Worm (Caenorhabditis elegans) whole organism, midembryonic: ENCODE data around the gene T22B2.5.

ENCODE experiments used
- T22C8.4 ChIP-seq: fragments of 200-800 bp; sonication (Bioruptor generic); IDR thresholded peaks from 2 replicates; pipeline ENCODE4 v1.3.6; 2022; ENCODE audit warnings: missing genetic modification characterization, missing compliant biosample characterization
- cog-1 ChIP-seq: sonication (generic microtip); optimal IDR thresholded peaks from 2 replicates; lab custom pipeline; 2016; ENCODE audit warnings: missing genetic modification characterization, missing compliant biosample characterization
- flt-1 ChIP-seq: fragments of 200-800 bp; sonication (Bioruptor generic); IDR thresholded peaks from 2 replicates; pipeline ENCODE4 v1.3.6; 2022; ENCODE audit warnings: missing genetic modification characterization, missing compliant biosample characterization
- klf-2 ChIP-seq: fragments of 200-800 bp; sonication (Bioruptor generic); conservative IDR thresholded peaks from 2 replicates; pipeline ENCODE4 v1.3.6; 2022; ENCODE audit warnings: missing genetic modification reagents, missing genetic modification characterization, missing compliant biosample characterization
- med-1 ChIP-seq: sonication (generic microtip); optimal IDR thresholded peaks from 2 replicates; lab custom pipeline; 2017; ENCODE audit warnings: missing genetic modification characterization, mild to moderate bottlenecking, missing compliant biosample characterization, antibody characterized with exemption, missing genetic modification reagents; ENCODE audit not compliant: insufficient read depth
- ref-1 ChIP-seq: fragments of 200-800 bp; sonication (Bioruptor generic); conservative IDR thresholded peaks from 2 replicates; pipeline ENCODE4 v1.3.6; 2022; ENCODE audit warnings: missing genetic modification reagents, missing genetic modification characterization, missing compliant biosample characterization
- tab-1 ChIP-seq: fragments of 200-800 bp; sonication (Bioruptor generic); IDR thresholded peaks from 2 replicates; pipeline ENCODE4 v1.3.6; 2022; ENCODE audit warnings: missing genetic modification characterization, missing compliant biosample characterization
- ztf-23 ChIP-seq: fragments of 200-800 bp; sonication (Bioruptor generic); IDR thresholded peaks from 2 replicates; pipeline ENCODE4 v1.3.6; 2022; ENCODE audit warnings: missing genetic modification reagents, missing genetic modification characterization, missing compliant biosample characterization
- ztf-29 ChIP-seq: fragments of 200-800 bp; sonication (Bioruptor generic); IDR thresholded peaks from 2 replicates; pipeline ENCODE4 v1.3.6; 2022; ENCODE audit warnings: missing genetic modification reagents, missing genetic modification characterization, missing compliant biosample characterization

T22B2.5 gene

DNA sequence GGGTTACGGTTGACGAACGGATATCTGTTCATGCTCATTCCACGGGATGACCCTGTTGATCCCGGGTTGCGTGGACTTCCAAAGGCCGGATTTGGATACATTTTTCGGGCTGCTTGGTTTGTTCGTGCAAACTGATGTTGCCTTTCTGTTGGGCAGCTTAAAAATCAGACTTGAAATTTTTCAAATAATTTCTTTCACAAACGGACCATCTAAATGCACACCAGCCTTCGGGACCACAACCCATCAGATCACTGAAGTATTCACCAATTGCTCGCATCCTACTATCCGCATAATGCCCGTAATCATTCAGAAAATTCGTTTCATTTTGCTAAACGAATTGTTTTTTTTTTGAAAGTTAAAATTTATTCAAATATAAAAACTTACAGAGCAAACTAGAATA, 15.6 kb downstream of the T22B2.5 start, which contains the start of gene F47F2.3:
TSS of gene F47F2.3 (minus strand) at position 101 of the 400 bp plus-strand sequence.
- no peak for TF ChIP-seq ref-1
- TF ChIP-seq flt-1 (GFP tag; lab: Robert Waterston, UW), result no peak
- no peak for TF ChIP-seq klf-2 (GFP tag; lab: Robert Waterston, UW)
- TF ChIP-seq T22C8.4 (GFP tag; lab: Robert Waterston, UW), result no peak
- TF ChIP-seq ztf-23, result no peak
- TF ChIP-seq ztf-29 (GFP tag; lab: Robert Waterston, UW), result no peak
- TF ChIP-seq tab-1 (GFP tag; lab: Robert Waterston, UW), result no peak
- no peak for TF ChIP-seq med-1 (GFP tag; lab: Kevin White, UChicago)
- TF ChIP-seq cog-1 (tag; lab: Kevin White, UChicago), result no peak

DNA sequence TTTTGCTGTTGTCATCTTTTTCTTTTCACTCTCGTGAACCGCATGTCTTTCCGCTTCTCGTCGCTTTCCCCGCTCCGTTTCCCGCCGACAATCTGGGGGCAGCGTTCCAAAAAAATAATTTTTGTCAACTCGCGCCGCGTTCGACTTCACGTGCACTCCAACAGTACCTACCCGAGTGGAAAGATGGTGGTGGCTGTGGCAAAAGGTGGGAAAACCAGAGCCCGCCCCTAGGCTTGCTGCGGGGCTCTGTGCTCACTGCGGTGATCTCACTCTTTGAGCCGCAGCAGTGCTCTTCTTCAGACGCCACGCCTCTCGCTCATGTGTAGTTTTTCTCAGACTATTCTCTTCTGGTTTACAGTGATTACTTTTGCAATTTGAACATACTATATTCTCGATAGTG, 23.6 kb downstream of the T22B2.5 start:
- TF ChIP-seq flt-1 (GFP tag; lab: Robert Waterston, UW) (no peak), ztf-23 (no peak), ztf-29 (GFP tag; lab: Robert Waterston, UW) (no peak), cog-1 (tag; lab: Kevin White, UChicago) (no peak), T22C8.4 (GFP tag; lab: Robert Waterston, UW) (no peak)

- TF ChIP-seq T22C8.4 (GFP tag; lab: Robert Waterston, UW), result no peak
- TF ChIP-seq tab-1 (GFP tag; lab: Robert Waterston, UW), result no peak
- no peak for TF ChIP-seq klf-2 (GFP tag; lab: Robert Waterston, UW)
- TF ChIP-seq flt-1 (GFP tag; lab: Robert Waterston, UW), result no peak
- no peak for TF ChIP-seq ztf-23
- TF ChIP-seq med-1 (GFP tag; lab: Kevin White, UChicago), result no peak
- TF ChIP-seq cog-1 (tag; lab: Kevin White, UChicago), result no peak
- TF ChIP-seq ztf-29 (GFP tag; lab: Robert Waterston, UW), result no peak
- TF ChIP-seq ref-1, result no peak
Measured at ce11 chrX:3878233-3878632, 32.9 kb downstream of the T22B2.5 start, which contains the start of gene F47F2.1. TSS of gene F47F2.1 (plus strand) at chrX:3878533.

DNA sequence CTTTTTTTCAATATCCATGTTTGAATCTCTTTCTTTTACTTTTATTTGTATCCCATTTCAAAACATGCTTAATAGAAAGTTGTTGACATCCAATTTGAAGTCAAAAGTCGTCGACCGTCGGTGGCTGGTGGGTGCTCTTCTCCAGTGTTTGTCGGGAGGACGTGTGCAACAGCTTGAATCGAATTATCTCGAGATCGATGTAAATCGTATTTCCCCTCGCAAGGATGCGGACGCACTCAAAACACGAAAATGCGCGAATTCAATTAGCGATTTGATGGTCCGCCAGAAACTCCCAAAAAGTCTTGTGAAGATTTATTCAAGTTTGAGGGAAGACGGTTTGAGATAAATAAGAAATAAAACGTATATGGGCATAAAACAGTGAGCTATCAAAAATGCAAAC, 35.5 kb downstream of the T22B2.5 start:
- TF ChIP-seq flt-1 (GFP tag; lab: Robert Waterston, UW) (no peak), med-1 (GFP tag; lab: Kevin White, UChicago) (no peak), ztf-29 (GFP tag; lab: Robert Waterston, UW) (no peak), tab-1 (GFP tag; lab: Robert Waterston, UW) (no peak), cog-1 (tag; lab: Kevin White, UChicago) (no peak), T22C8.4 (GFP tag; lab: Robert Waterston, UW) (no peak), ztf-23 (no peak), klf-2 (GFP tag; lab: Robert Waterston, UW) (no peak), ref-1 (no peak)

DNA sequence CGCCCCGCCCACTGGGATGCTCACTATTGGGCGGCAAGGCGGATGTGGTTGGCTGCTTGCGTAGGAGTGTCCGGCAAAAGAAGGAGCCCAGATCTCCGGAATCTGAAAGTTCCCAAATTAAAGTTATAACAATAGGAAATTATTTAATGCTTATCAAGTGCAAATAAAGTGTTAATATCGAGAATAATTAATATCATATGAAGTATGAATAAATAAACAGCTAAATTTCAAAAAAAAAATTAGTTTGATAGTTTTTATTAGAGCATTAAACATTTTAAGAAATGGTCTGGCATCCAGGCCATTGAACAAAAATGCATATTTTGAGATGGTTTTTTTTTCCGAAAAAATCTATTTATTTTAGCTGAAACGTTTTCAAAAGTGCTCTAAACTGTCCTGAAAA, 37.7 kb downstream of the T22B2.5 start, which contains the start of gene lim-4:
TSS of gene lim-4 (minus strand) at position 101 of the 400 bp plus-strand sequence.
- TF ChIP-seq T22C8.4 (GFP tag; lab: Robert Waterston, UW) (no peak), ztf-29 (GFP tag; lab: Robert Waterston, UW) (no peak), ztf-23 (no peak), med-1 (GFP tag; lab: Kevin White, UChicago) (no peak), tab-1 (GFP tag; lab: Robert Waterston, UW) (no peak), ref-1 (no peak), flt-1 (GFP tag; lab: Robert Waterston, UW) (no peak), klf-2 (GFP tag; lab: Robert Waterston, UW) (no peak), cog-1 (tag; lab: Kevin White, UChicago) (no peak)

- TF ChIP-seq med-1 (GFP tag; lab: Kevin White, UChicago) (no peak), T22C8.4 (GFP tag; lab: Robert Waterston, UW) (no peak), cog-1 (tag; lab: Kevin White, UChicago) (no peak), ztf-29 (GFP tag; lab: Robert Waterston, UW) (no peak), ref-1 (no peak), klf-2 (GFP tag; lab: Robert Waterston, UW) (no peak), flt-1 (GFP tag; lab: Robert Waterston, UW) (no peak), ztf-23 (no peak)
Measured at ce11 chrX:3871578-3872234, 39.5 kb downstream of the T22B2.5 start.

- no peak for TF ChIP-seq ztf-23
- TF ChIP-seq T22C8.4 (GFP tag; lab: Robert Waterston, UW), result no peak
- no peak for TF ChIP-seq med-1 (GFP tag; lab: Kevin White, UChicago)
- no peak for TF ChIP-seq ztf-29 (GFP tag; lab: Robert Waterston, UW)
- no peak for TF ChIP-seq klf-2 (GFP tag; lab: Robert Waterston, UW)
- no peak for TF ChIP-seq tab-1 (GFP tag; lab: Robert Waterston, UW)
- TF ChIP-seq cog-1 (tag; lab: Kevin White, UChicago), result no peak
Measured at ce11 chrX:3867760-3868159, 43.4 kb downstream of the T22B2.5 start.

DNA sequence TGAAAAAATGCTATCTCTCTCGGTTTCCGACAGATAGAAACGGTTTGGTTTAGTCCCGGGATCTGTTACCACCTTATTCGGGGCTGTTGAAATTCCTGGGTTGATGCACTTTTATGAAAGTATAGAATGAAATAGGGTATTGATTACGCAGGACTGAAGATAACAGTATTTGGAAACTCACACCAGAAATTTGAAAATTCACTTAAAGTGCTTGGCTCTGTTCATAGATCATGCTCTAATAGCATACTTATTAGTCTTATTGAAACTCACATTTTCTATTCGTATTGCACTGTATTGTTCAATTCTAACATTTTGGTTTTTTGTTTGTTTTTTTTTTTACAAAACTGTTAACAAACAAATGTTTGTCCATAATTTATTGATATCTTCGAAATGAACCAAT, 45.0 kb downstream of the T22B2.5 start:
- TF ChIP-seq cog-1 (tag; lab: Kevin White, UChicago) (no peak), ztf-29 (GFP tag; lab: Robert Waterston, UW) (no peak), med-1 (GFP tag; lab: Kevin White, UChicago) (no peak), tab-1 (GFP tag; lab: Robert Waterston, UW) (no peak), ref-1 (no peak), klf-2 (GFP tag; lab: Robert Waterston, UW) (no peak), flt-1 (GFP tag; lab: Robert Waterston, UW) (no peak), T22C8.4 (GFP tag; lab: Robert Waterston, UW) (no peak), ztf-23 (no peak)

ce11 chrX:3861294-3861693, 49.9 kb downstream of the T22B2.5 start:
- no peak for TF ChIP-seq flt-1 (GFP tag; lab: Robert Waterston, UW)
- no peak for TF ChIP-seq ztf-29 (GFP tag; lab: Robert Waterston, UW)
- no peak for TF ChIP-seq klf-2 (GFP tag; lab: Robert Waterston, UW)
- TF ChIP-seq cog-1 (tag; lab: Kevin White, UChicago), result no peak
- no peak for TF ChIP-seq tab-1 (GFP tag; lab: Robert Waterston, UW)
- TF ChIP-seq med-1 (GFP tag; lab: Kevin White, UChicago), result no peak
- TF ChIP-seq ref-1, result no peak
- TF ChIP-seq ztf-23, result no peak
- TF ChIP-seq T22C8.4 (GFP tag; lab: Robert Waterston, UW), result no peak
